Worm (Caenorhabditis elegans): ENCODE data around the gene lep-2.

lep-2 gene

DNA sequence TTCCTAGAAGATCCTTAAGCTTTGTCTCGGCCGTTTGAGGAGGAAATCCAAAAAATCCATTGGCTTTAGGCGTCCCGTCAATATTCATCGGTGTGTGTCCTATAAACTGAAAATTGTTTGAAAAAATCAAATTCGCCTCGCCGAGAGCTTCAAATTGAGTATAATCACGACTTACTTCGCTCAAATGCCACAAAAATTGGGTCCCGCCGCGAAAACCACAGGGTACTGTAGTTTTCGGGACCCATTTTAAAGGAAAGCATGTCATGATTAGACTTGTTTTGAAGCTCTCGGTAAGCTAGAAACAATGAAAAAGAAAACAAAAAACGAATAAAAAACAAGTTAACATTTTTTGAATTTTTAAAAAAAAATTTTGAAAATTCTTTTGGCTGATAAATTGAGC, 1.7 kb upstream of the lep-2 start, which contains the start of gene egrh-2:
egrh-2 (minus strand) TSS at position 101 of the 400 bp plus-strand sequence.
- TF ChIP-seq Y56A3A.18 (GFP tag; IDR thresholded peaks at IDR 0.05) (no peak), D2030.7 (GFP tag; IDR thresholded peaks at IDR 0.05) (no peak), egl-18 (GFP tag; IDR thresholded peaks at IDR 0.05) (no peak), Y95B8A.8 (GFP tag; IDR thresholded peaks at IDR 0.05) (no peak)

DNA sequence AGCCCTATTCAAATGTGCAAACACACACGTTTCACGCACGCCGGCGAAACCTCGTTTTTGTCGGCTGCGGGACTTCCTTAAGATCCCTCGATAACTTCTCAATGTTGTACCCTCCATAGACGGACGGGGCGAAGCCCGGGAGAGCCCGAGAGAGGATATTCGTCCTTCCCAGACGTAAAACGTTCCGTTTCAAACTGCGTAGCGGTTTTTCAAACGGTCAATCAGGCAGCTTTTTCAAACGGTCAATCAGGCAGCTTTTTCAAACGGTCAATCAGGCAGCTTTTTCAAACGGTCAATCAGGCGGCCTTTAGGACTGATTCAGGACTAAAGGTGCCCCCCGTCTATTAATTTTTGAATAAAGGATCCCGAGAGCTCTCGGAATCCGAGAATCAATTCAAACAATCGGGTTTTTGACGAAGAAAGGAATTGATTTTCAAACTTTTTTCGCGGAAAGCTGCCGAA, 871 bp upstream of the lep-2 start:
- TF ChIP-seq K12H6.12 (tag; optimal IDR thresholded peaks at IDR 0.05) (peak; percentile 37), sdz-38 (tag; optimal IDR thresholded peaks at IDR 0.05) (no peak), zfh-2 (GFP tag; conservative IDR thresholded peaks at IDR 0.05) (no peak; the same call in 1 of the 2 replicates), cebp-2 (GFP tag; IDR thresholded peaks at IDR 0.05) (no peak), dpff-1 (tag; optimal IDR thresholded peaks at IDR 0.05) (peak; percentile 83), snpc-1.3 (tag; optimal IDR thresholded peaks at IDR 0.05; ENCODE audit: insufficient read depth) (peak; percentile 97), ceh-100 (GFP tag; IDR thresholded peaks at IDR 0.05) (peak; percentile 72), nhr-90 (tag; optimal IDR thresholded peaks at IDR 0.05) (peak; percentile 56), nhr-120 (GFP tag; IDR thresholded peaks at IDR 0.05) (no peak), akir-1 (GFP tag; optimal IDR thresholded peaks at IDR 0.05) (no peak), lag-1 (GFP tag; IDR thresholded peaks at IDR 0.05) (no peak), F55B11.4 (tag; optimal IDR thresholded peaks at IDR 0.05; ENCODE audit: borderline replicate concordance, insufficient read depth) (no peak), somi-1 (GFP tag; optimal IDR thresholded peaks at IDR 0.05) (peak; percentile 50), aptf-2 (GFP tag; conservative IDR thresholded peaks at IDR 0.05) (peak; percentile 87), ceh-91 (GFP tag; IDR thresholded peaks at IDR 0.05) (peak; percentile 82; the same call in 1 of the 2 replicates), nhr-179 (tag; optimal IDR thresholded peaks at IDR 0.05) (no peak), madf-3 (GFP tag; IDR thresholded peaks at IDR 0.05) (peak; percentile 89), ceh-58 (GFP tag; IDR thresholded peaks at IDR 0.05) (0 out of 2 replicates have a peak, but pooled peaks have one; percentile 52), repo-1 (tag; optimal IDR thresholded peaks at IDR 0.05) (peak; percentile 69), zim-3 (tag; optimal IDR thresholded peaks at IDR 0.05) (peak; percentile 90), let-526 (GFP tag; IDR thresholded peaks at IDR 0.05) (no peak), attf-6 (GFP tag; IDR thresholded peaks at IDR 0.05) (peak; percentile 96), ceh-27 (GFP tag; optimal IDR thresholded peaks at IDR 0.05) (no peak), attf-3 (GFP tag; conservative IDR thresholded peaks at IDR 0.05) (peak; percentile 75), lin-54 (GFP tag; optimal IDR thresholded peaks at IDR 0.05) (peak; percentile 89), ztf-25 (GFP tag; IDR thresholded peaks at IDR 0.05) (no peak), lin-26 (GFP tag; IDR thresholded peaks at IDR 0.05) (peak; percentile 93), atf-7 (tag; optimal IDR thresholded peaks at IDR 0.05) (no peak), let-607 (tag; optimal IDR thresholded peaks at IDR 0.05) (peak in 1 of 2 experiments; percentile 45), lsy-27 (tag; optimal IDR thresholded peaks at IDR 0.05; ENCODE audit: borderline replicate concordance, insufficient read depth) (peak; percentile 49), die-1 (tag; optimal IDR thresholded peaks at IDR 0.05) (peak; percentile 71), fkh-3 (tag; optimal IDR thresholded peaks at IDR 0.05) (no peak), sea-2 (GFP tag; IDR thresholded peaks at IDR 0.05) (no peak), pbrm-1 (GFP tag; IDR thresholded peaks at IDR 0.05) (peak; percentile 96), C06A6.2 (GFP tag; conservative IDR thresholded peaks at IDR 0.05) (no peak), ccch-3 (GFP tag; optimal IDR thresholded peaks at IDR 0.05) (no peak), efl-1 (GFP tag; optimal IDR thresholded peaks at IDR 0.05) (peak; percentile 62), egrh-3 (GFP tag; IDR thresholded peaks at IDR 0.05) (peak; percentile 35; the same call in 1 of the 2 replicates), F23B12.7 (tag; optimal IDR thresholded peaks at IDR 0.05; ENCODE audit: insufficient read depth) (peak; percentile 53), F52B5.7 (tag; optimal IDR thresholded peaks at IDR 0.05) (peak; percentile 90), madf-6 (GFP tag; IDR thresholded peaks at IDR 0.05) (peak; percentile 89), dox-1 (GFP tag; IDR thresholded peaks at IDR 0.05) (peak; percentile 97), nfya-2 (GFP tag; IDR thresholded peaks at IDR 0.05) (peak; percentile 19; the same call in 1 of the 2 replicates)
